Worm (Caenorhabditis elegans) whole organism, L4/young adult: ENCODE measurements around the gene F20D6.10.

ENCODE experiments used
- W03F9.2 ChIP-seq: fragments of 150-350 bp; optimal IDR thresholded peaks from 2 replicates; lab custom pipeline; 2014; ENCODE audit warnings: missing biosample characterization, missing genetic modification characterization
- him-1 ChIP-seq: sonication (generic microtip); optimal IDR thresholded peaks from 2 replicates; lab custom pipeline; 2016; ENCODE audit warnings: missing genotype, missing genetic modification reagents, missing genetic modification characterization, missing compliant biosample characterization

- TF ChIP-seq W03F9.2 (tag; lab: Kevin White, UChicago), result no peak
- no peak for TF ChIP-seq him-1 (tag; lab: Kevin White, UChicago)
Measured at ce11 chrV:8163199-8163598, 32.5 kb downstream of the F20D6.10 start.
